Comparison of ENCODE assay signal across 1 fruit fly cellular context in the genomic region with DNA sequence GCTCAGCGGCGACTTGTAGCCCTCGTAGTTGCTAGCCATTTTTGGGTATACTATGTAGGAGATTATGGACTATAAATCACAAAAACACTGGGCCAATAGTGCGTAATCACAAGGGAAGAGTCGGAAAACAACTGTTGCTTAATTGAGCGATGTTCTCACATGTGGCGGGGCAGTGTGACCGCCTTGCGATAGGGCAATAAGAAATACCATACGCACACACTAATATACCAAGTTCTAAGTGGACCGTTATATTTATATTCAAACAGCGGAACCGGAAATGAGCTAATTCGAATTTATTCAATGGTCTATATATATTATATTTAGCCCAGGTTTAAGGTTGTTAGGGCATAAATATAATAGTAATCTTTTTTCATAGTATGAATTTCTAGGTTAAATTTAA.
TF ChIP-seq lines count a peak whose summit lies in the region.

A gene (minus strand): TSS at position 165 of the 400 bp plus-strand sequence.

TF ChIP-seq in whole organism, embryonic, 481 proteins besides CTCF, POLR2A, EP300 and RAD21 (continued from another document and continues in another):
- TF ChIP-seq Ravus (GFP tag; IDR thresholded peaks at IDR 0.05; lab: Robert Waterston, UW) (no peak), CG17829 (tag; optimal IDR thresholded peaks at IDR 0.05; lab: Kevin White, UChicago) (no peak), MTF-1 (GFP tag; optimal IDR thresholded peaks at IDR 0.05; lab: Kevin White, UChicago; ENCODE audit: borderline replicate concordance) (peak; percentile 88), lov (optimal IDR thresholded peaks at IDR 0.05; lab: Kevin White, UChicago) (no peak), lov (GFP tag; IDR thresholded peaks at IDR 0.05; lab: Robert Waterston, UW) (peak; percentile 77; the same call in 2 of the 3 replicates), CG12236 (GFP tag; optimal IDR thresholded peaks at IDR 0.05; lab: Kevin White, UChicago) (no peak), Hr78 (GFP tag; optimal IDR thresholded peaks at IDR 0.05; lab: Kevin White, UChicago) (no peak), CG2678 (tag; optimal IDR thresholded peaks at IDR 0.05; lab: Kevin White, UChicago) (no peak), lab (GFP tag; optimal IDR thresholded peaks at IDR 0.05; lab: Kevin White, UChicago) (peak; percentile 82), Asciz (GFP tag; optimal IDR thresholded peaks at IDR 0.05; lab: Kevin White, UChicago) (peak; percentile 82), CG9817 (tag; optimal IDR thresholded peaks at IDR 0.05; lab: Kevin White, UChicago) (peak; percentile 58), Spps (tag; optimal IDR thresholded peaks at IDR 0.05; lab: Kevin White, UChicago) (peak; percentile 67), esg (GFP tag; conservative IDR thresholded peaks at IDR 0.05; lab: Robert Waterston, UW) (no peak), sd (tag; optimal IDR thresholded peaks at IDR 0.05; lab: Kevin White, UChicago) (no peak), pros (GFP tag; optimal IDR thresholded peaks at IDR 0.05; lab: Kevin White, UChicago) (no peak), CG15011 (GFP tag; optimal IDR thresholded peaks at IDR 0.05; lab: Kevin White, UChicago) (peak; percentile 57), jigr1 (GFP tag; IDR thresholded peaks at IDR 0.05; lab: Robert Waterston, UW) (no peak), cato (GFP tag; optimal IDR thresholded peaks at IDR 0.05; lab: Kevin White, UChicago; ENCODE audit: borderline replicate concordance) (peak; percentile 3), tap (tag; optimal IDR thresholded peaks at IDR 0.05; lab: Kevin White, UChicago) (peak; percentile 48), CG17912 (GFP tag; optimal IDR thresholded peaks at IDR 0.05; lab: Kevin White, UChicago) (peak; percentile 50), pfk (GFP tag; optimal IDR thresholded peaks at IDR 0.05; lab: Kevin White, UChicago) (peak; percentile 35), CG8944 (GFP tag; optimal IDR thresholded peaks at IDR 0.05; lab: Kevin White, UChicago) (no peak), fu2 (GFP tag; optimal IDR thresholded peaks at IDR 0.05; lab: Kevin White, UChicago) (no peak), CG8089 (GFP tag; optimal IDR thresholded peaks at IDR 0.05; lab: Kevin White, UChicago) (no peak), HLH54F (GFP tag; optimal IDR thresholded peaks at IDR 0.05; lab: Kevin White, UChicago) (peak; percentile 2), Trl (optimal IDR thresholded peaks at IDR 0.05; lab: Kevin White, UChicago) (no peak), Trl (GFP tag; optimal IDR thresholded peaks at IDR 0.05; lab: Kevin White, UChicago) (no peak), Ets65A (GFP tag; lab: Kevin White, UChicago) (no peak), Jarid2 (GFP tag; optimal IDR thresholded peaks at IDR 0.05; lab: Kevin White, UChicago) (peak; percentile 60), dmrt11E (tag; optimal IDR thresholded peaks at IDR 0.05; lab: Kevin White, UChicago) (peak; percentile 69), Oaz (GFP tag; IDR thresholded peaks at IDR 0.05; lab: Robert Waterston, UW) (no peak), her (GFP tag; optimal IDR thresholded peaks at IDR 0.05; lab: Kevin White, UChicago) (no peak), cad (GFP tag; optimal IDR thresholded peaks at IDR 0.05; lab: Kevin White, UChicago) (no peak), CG10274 (GFP tag; optimal IDR thresholded peaks at IDR 0.05; lab: Kevin White, UChicago) (peak; percentile 34), Max (GFP tag; optimal IDR thresholded peaks at IDR 0.05; lab: Kevin White, UChicago) (peak; percentile 86), lbe (GFP tag; optimal IDR thresholded peaks at IDR 0.05; lab: Kevin White, UChicago) (no peak), GATAe (GFP tag; conservative IDR thresholded peaks at IDR 0.05; lab: Robert Waterston, UW) (no peak), Lpt (GFP tag; optimal IDR thresholded peaks at IDR 0.05; lab: Kevin White, UChicago) (no peak), ash1 (GFP tag; optimal IDR thresholded peaks at IDR 0.05; lab: Kevin White, UChicago) (peak; percentile 5), NK7.1 (GFP tag; optimal IDR thresholded peaks at IDR 0.05; lab: Kevin White, UChicago) (no peak), Nf-YC (tag; optimal IDR thresholded peaks at IDR 0.05; lab: Kevin White, UChicago) (no peak), C15 (GFP tag; IDR thresholded peaks at IDR 0.05; lab: Robert Waterston, UW) (no peak), Xrp1 (GFP tag; IDR thresholded peaks at IDR 0.05; lab: Robert Waterston, UW) (no peak), CG4854 (GFP tag; optimal IDR thresholded peaks at IDR 0.05; lab: Kevin White, UChicago) (no peak), toy (GFP tag; IDR thresholded peaks at IDR 0.05; lab: Robert Waterston, UW) (0 out of 2 replicates have a peak, but pooled peaks have one; percentile 16), ftz-f1 (GFP tag; optimal IDR thresholded peaks at IDR 0.05; lab: Kevin White, UChicago) (no peak), sr (GFP tag; IDR thresholded peaks at IDR 0.05; lab: Robert Waterston, UW) (no peak), CG15601 (tag; optimal IDR thresholded peaks at IDR 0.05; lab: Kevin White, UChicago) (no peak), CG8281 (tag; optimal IDR thresholded peaks at IDR 0.05; lab: Kevin White, UChicago) (peak; percentile 30), nerfin-1 (tag; optimal IDR thresholded peaks at IDR 0.05; lab: Kevin White, UChicago) (no peak), tna (GFP tag; IDR thresholded peaks at IDR 0.05; lab: Robert Waterston, UW; ENCODE audit: partially characterized antibody) (no peak), p53 (GFP tag; optimal IDR thresholded peaks at IDR 0.05; lab: Kevin White, UChicago) (peak; percentile 13), CG2199 (GFP tag; IDR thresholded peaks at IDR 0.05; lab: Robert Waterston, UW) (no peak), ab (GFP tag; optimal IDR thresholded peaks at IDR 0.05; lab: Kevin White, UChicago) (no peak), CG11085 (GFP tag; IDR thresholded peaks at IDR 0.05; lab: Robert Waterston, UW) (no peak), CG7271 (tag; optimal IDR thresholded peaks at IDR 0.05; lab: Kevin White, UChicago) (peak; percentile 91), CG14860 (GFP tag; IDR thresholded peaks at IDR 0.05; lab: Robert Waterston, UW; ENCODE audit: partially characterized antibody) (no peak), trem (tag; optimal IDR thresholded peaks at IDR 0.05; lab: Kevin White, UChicago) (peak; percentile 84), dysf (GFP tag; IDR thresholded peaks at IDR 0.05; lab: Robert Waterston, UW) (peak; percentile 17; the same call in 1 of the 3 replicates), Dll (GFP tag; IDR thresholded peaks at IDR 0.05; lab: Robert Waterston, UW; ENCODE audit: partially characterized antibody) (0 out of 4 replicates have a peak, but pooled peaks have one; percentile 49), Sry-β (GFP tag; optimal IDR thresholded peaks at IDR 0.05; lab: Kevin White, UChicago) (no peak), CG11696 (GFP tag; IDR thresholded peaks at IDR 0.05; lab: Robert Waterston, UW) (no peak), phol (tag; optimal IDR thresholded peaks at IDR 0.05; lab: Kevin White, UChicago) (peak; percentile 77), Atf6 (GFP tag; IDR thresholded peaks at IDR 0.05; lab: Robert Waterston, UW) (no peak), CG17361 (GFP tag; IDR thresholded peaks at IDR 0.05; lab: Robert Waterston, UW) (no peak; the same call in 1 of the 3 replicates), CG1603 (tag; optimal IDR thresholded peaks at IDR 0.05; lab: Kevin White, UChicago) (peak; percentile 84), eyg (GFP tag; optimal IDR thresholded peaks at IDR 0.05; lab: Kevin White, UChicago) (peak; percentile 3), pnt (GFP tag; optimal IDR thresholded peaks at IDR 0.05; lab: Kevin White, UChicago) (no peak), CG10979 (tag; optimal IDR thresholded peaks at IDR 0.05; lab: Kevin White, UChicago) (peak; percentile 73), pita (GFP tag; optimal IDR thresholded peaks at IDR 0.05; lab: Kevin White, UChicago) (no peak), en (GFP tag; optimal IDR thresholded peaks at IDR 0.05; lab: Kevin White, UChicago) (peak; percentile 39), CG9797 (GFP tag; optimal IDR thresholded peaks at IDR 0.05; lab: Kevin White, UChicago) (peak; percentile 86), CG31441 (GFP tag; IDR thresholded peaks at IDR 0.05; lab: Robert Waterston, UW) (peak; percentile 84; the same call in 1 of the 2 replicates), cas (GFP tag; IDR thresholded peaks at IDR 0.05; lab: Robert Waterston, UW) (no peak), org-1 (GFP tag; optimal IDR thresholded peaks at IDR 0.05; lab: Kevin White, UChicago) (peak; percentile 63), prd (optimal IDR thresholded peaks at IDR 0.05; lab: Kevin White, UChicago) (no peak), prd (GFP tag; IDR thresholded peaks at IDR 0.05; lab: Robert Waterston, UW) (no peak), D19A (tag; optimal IDR thresholded peaks at IDR 0.05; lab: Kevin White, UChicago) (no peak), fru (optimal IDR thresholded peaks at IDR 0.05; lab: Kevin White, UChicago) (no peak), CG7963 (GFP tag; IDR thresholded peaks at IDR 0.05; lab: Robert Waterston, UW; ENCODE audit: partially characterized antibody) (no peak), zfh2 (GFP tag; optimal IDR thresholded peaks at IDR 0.05; lab: Kevin White, UChicago) (no peak), CG2116 (GFP tag; optimal IDR thresholded peaks at IDR 0.05; lab: Kevin White, UChicago) (peak; percentile 80), bab2 (GFP tag; optimal IDR thresholded peaks at IDR 0.05; lab: Kevin White, UChicago) (no peak), CG12155 (GFP tag; optimal IDR thresholded peaks at IDR 0.05; lab: Kevin White, UChicago) (no peak), TFAM (GFP tag; optimal IDR thresholded peaks at IDR 0.05; lab: Kevin White, UChicago) (no peak), CoRest (tag; optimal IDR thresholded peaks at IDR 0.05; lab: Kevin White, UChicago) (peak; percentile 85), Ada2b (GFP tag; IDR thresholded peaks at IDR 0.05; lab: Robert Waterston, UW) (peak; percentile 19; the same call in 1 of the 2 replicates), CG7987 (GFP tag; optimal IDR thresholded peaks at IDR 0.05; lab: Kevin White, UChicago) (peak; percentile 87), CG4730 (GFP tag; IDR thresholded peaks at IDR 0.05; lab: Robert Waterston, UW) (no peak), ranshi (GFP tag; IDR thresholded peaks at IDR 0.05; lab: Robert Waterston, UW) (no peak; the same call in 1 of the 2 replicates), cwo (GFP tag; optimal IDR thresholded peaks at IDR 0.05; lab: Kevin White, UChicago) (peak; percentile 37), CG31365 (tag; optimal IDR thresholded peaks at IDR 0.05; lab: Kevin White, UChicago) (peak; percentile 44), CG2875 (GFP tag; optimal IDR thresholded peaks at IDR 0.05; lab: Kevin White, UChicago) (peak; percentile 83), CG6272 (GFP tag; IDR thresholded peaks at IDR 0.05; lab: Robert Waterston, UW) (no peak), CG3995 (GFP tag; optimal IDR thresholded peaks at IDR 0.05; lab: Kevin White, UChicago) (peak; percentile 40), BEAF-32 (GFP tag; optimal IDR thresholded peaks at IDR 0.05; lab: Kevin White, UChicago) (peak; percentile 57), corto (GFP tag; optimal IDR thresholded peaks at IDR 0.05; lab: Kevin White, UChicago) (no peak), zf30C (GFP tag; optimal IDR thresholded peaks at IDR 0.05; lab: Kevin White, UChicago) (no peak), CG43689 (GFP tag; IDR thresholded peaks at IDR 0.05; lab: Robert Waterston, UW) (no peak), Dfd (GFP tag; optimal IDR thresholded peaks at IDR 0.05; lab: Kevin White, UChicago) (no peak), CG42726 (GFP tag; IDR thresholded peaks at IDR 0.05; lab: Robert Waterston, UW; ENCODE audit: partially characterized antibody) (no peak), CG6765 (GFP tag; optimal IDR thresholded peaks at IDR 0.05; lab: Kevin White, UChicago) (peak; percentile 78), gcm (GFP tag; optimal IDR thresholded peaks at IDR 0.05; lab: Kevin White, UChicago) (peak; percentile 76), otp (GFP tag; IDR thresholded peaks at IDR 0.05; lab: Robert Waterston, UW) (peak; percentile 68; the same call in 2 of the 3 replicates), CG9609 (GFP tag; optimal IDR thresholded peaks at IDR 0.05; lab: Kevin White, UChicago) (peak; percentile 5), Opbp (GFP tag; IDR thresholded peaks at IDR 0.05; lab: Robert Waterston, UW; ENCODE audit: partially characterized antibody) (no peak), crc (GFP tag; optimal IDR thresholded peaks at IDR 0.05; lab: Kevin White, UChicago) (no peak), CG1832 (GFP tag; optimal IDR thresholded peaks at IDR 0.05; lab: Kevin White, UChicago) (no peak), al (GFP tag; IDR thresholded peaks at IDR 0.05; lab: Robert Waterston, UW) (no peak), CG34224 (GFP tag; IDR thresholded peaks at IDR 0.05; lab: Robert Waterston, UW; ENCODE audit: partially characterized antibody) (peak; percentile 43; the same call in 2 of the 3 replicates), az2 (GFP tag; optimal IDR thresholded peaks at IDR 0.05; lab: Kevin White, UChicago) (peak; percentile 32), hkb (optimal IDR thresholded peaks at IDR 0.05; lab: Kevin White, UChicago) (no peak), hkb (GFP tag; IDR thresholded peaks at IDR 0.05; lab: Robert Waterston, UW) (peak; percentile 73), luna (GFP tag; optimal IDR thresholded peaks at IDR 0.05; lab: Kevin White, UChicago) (no peak), tin (GFP tag; optimal IDR thresholded peaks at IDR 0.05; lab: Kevin White, UChicago) (peak; percentile 24), ara (GFP tag; IDR thresholded peaks at IDR 0.05; lab: Robert Waterston, UW) (peak; percentile 56), CG7745 (tag; optimal IDR thresholded peaks at IDR 0.05; lab: Kevin White, UChicago) (no peak), nerfin-2 (GFP tag; IDR thresholded peaks at IDR 0.05; lab: Robert Waterston, UW; ENCODE audit: partially characterized antibody) (no peak), CG17186 (GFP tag; optimal IDR thresholded peaks at IDR 0.05; lab: Kevin White, UChicago) (peak; percentile 60), Nf-YA (GFP tag; IDR thresholded peaks at IDR 0.05; lab: Robert Waterston, UW) (peak; percentile 49; the same call in 1 of the 2 replicates), stwl (tag; optimal IDR thresholded peaks at IDR 0.05; lab: Kevin White, UChicago) (peak; percentile 99), Dp (GFP tag; optimal IDR thresholded peaks at IDR 0.05; lab: Kevin White, UChicago) (peak; percentile 45), Kr (GFP tag; optimal IDR thresholded peaks at IDR 0.05; lab: Kevin White, UChicago) (no peak), CG7556 (GFP tag; optimal IDR thresholded peaks at IDR 0.05; lab: Kevin White, UChicago) (no peak), CG4282 (GFP tag; optimal IDR thresholded peaks at IDR 0.05; lab: Kevin White, UChicago) (no peak), dmrt99B (tag; optimal IDR thresholded peaks at IDR 0.05; lab: Kevin White, UChicago) (no peak), CG9215 (GFP tag; IDR thresholded peaks at IDR 0.05; lab: Robert Waterston, UW) (no peak), B-H1 (GFP tag; IDR thresholded peaks at IDR 0.05; lab: Robert Waterston, UW) (no peak; the same call in 2 of the 3 replicates)
